Worm (Caenorhabditis elegans): ENCODE results near the gene ser-2.

DNA sequence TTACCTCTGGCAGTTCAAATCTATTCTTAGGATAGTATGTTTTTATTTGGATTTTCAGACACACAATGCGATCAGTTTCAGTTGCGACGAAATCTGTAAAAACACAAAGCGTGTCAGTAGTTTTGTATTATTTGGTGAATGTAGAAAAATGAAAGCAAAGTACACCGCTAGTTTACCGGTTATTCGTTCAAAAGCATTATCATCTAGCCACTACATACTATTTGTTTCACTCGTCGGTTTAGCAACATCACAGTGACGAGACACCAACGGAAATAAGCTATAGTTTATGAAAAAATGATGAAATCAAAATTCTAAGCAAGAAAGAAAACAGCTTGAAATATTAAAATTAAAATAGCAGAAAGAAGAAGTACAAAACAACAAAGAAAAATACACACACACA is 32.1 kb downstream of the ser-2 start:
- TF ChIP-seq nhr-11 (tag; optimal IDR thresholded peaks at IDR 0.05) (no peak), swsn-7 (tag; optimal IDR thresholded peaks at IDR 0.05) (no peak), snpc-4 (tag; optimal IDR thresholded peaks at IDR 0.05) (no peak), nhr-28 (tag; optimal IDR thresholded peaks at IDR 0.05) (no peak), ama-1 (optimal IDR thresholded peaks at IDR 0.05) (no peak), aly-2 (tag; optimal IDR thresholded peaks at IDR 0.05) (no peak)

All from whole organism, L1 larva.